Worm (Caenorhabditis elegans) whole organism, L4 larva: ENCODE measurements around the gene F17E9.18.

Experiments used
- egl-27 ChIP-seq: sonication (generic microtip); optimal IDR thresholded peaks from 3 replicates; lab custom pipeline; 2017; ENCODE audit warnings: missing biosample characterization, missing genetic modification reagents, missing genetic modification characterization
- pha-4 ChIP-seq, 2 experiments: fragments of 150-350 bp in 1 of 2; fragments of 200-800 bp in 1 of 2; sonication (Bioruptor generic) in 1 of 2; IDR thresholded peaks in 1 of 2; optimal IDR thresholded peaks in 1 of 2; 2 replicates each; pipeline versions ENCODE4 v1.3.6 to Lab custom; 2014 to 2022; ENCODE audit warnings: missing genetic modification characterization in 2 of 2, missing genetic modification reagents in 2 of 2, missing biosample characterization in 1 of 2, missing compliant biosample characterization in 1 of 2

ce11 chrIV:8378280-8378679, 31.3 kb upstream of the F17E9.18 start:
- no peak for TF ChIP-seq egl-27 (tag; lab: Kevin White, UChicago)
- no peak for TF ChIP-seq pha-4 (GFP tag; IDR thresholded peaks at IDR 0.05; lab: Robert Waterston, UW)
- no peak for TF ChIP-seq pha-4 (tag; optimal IDR thresholded peaks at IDR 0.05; lab: Kevin White, UChicago)
